Worm (Caenorhabditis elegans): ENCODE data around the gene ops-1.

Gene ops-1

ce11 chrIV:6269346-6269745 lies 14.8 kb downstream of the ops-1 start, which contains the start of gene srv-30:
Gene srv-30, minus strand, starts transcription at chrIV:6269446.
- no peak for TF ChIP-seq ama-1 (optimal IDR thresholded peaks at IDR 0.05)
- TF ChIP-seq fos-1 (tag; optimal IDR thresholded peaks at IDR 0.05) = no peak
- no peak for TF ChIP-seq ztf-4 (tag; optimal IDR thresholded peaks at IDR 0.05)
- no peak for TF ChIP-seq elt-3 (tag; optimal IDR thresholded peaks at IDR 0.05)
- no peak for TF ChIP-seq nhr-129 (tag; optimal IDR thresholded peaks at IDR 0.05)
- TF ChIP-seq egl-27 (tag; optimal IDR thresholded peaks at IDR 0.05) = no peak
- TF ChIP-seq crh-2 (tag; optimal IDR thresholded peaks at IDR 0.05) = no peak
- TF ChIP-seq sma-3 (GFP tag; optimal IDR thresholded peaks at IDR 0.05) = no peak
- no peak for TF ChIP-seq ztf-11 (tag; optimal IDR thresholded peaks at IDR 0.05)
- no peak for TF ChIP-seq zag-1 (tag; optimal IDR thresholded peaks at IDR 0.05)
- TF ChIP-seq ceh-16 (tag; optimal IDR thresholded peaks at IDR 0.05) = no peak
- no peak for TF ChIP-seq mab-5 (tag; optimal IDR thresholded peaks at IDR 0.05)
- no peak for TF ChIP-seq nhr-23 (tag; optimal IDR thresholded peaks at IDR 0.05)
- TF ChIP-seq unc-62 (GFP tag; optimal IDR thresholded peaks at IDR 0.05) = no peak
- no peak for TF ChIP-seq ztf-1 (GFP tag; conservative IDR thresholded peaks at IDR 0.05)
- TF ChIP-seq ceh-82 (tag; optimal IDR thresholded peaks at IDR 0.05) = no peak
- no peak for TF ChIP-seq sma-9 (GFP tag; optimal IDR thresholded peaks at IDR 0.05)
- no peak for TF ChIP-seq sma-9 (tag; optimal IDR thresholded peaks at IDR 0.05)
- no peak for TF ChIP-seq alr-1 (tag; optimal IDR thresholded peaks at IDR 0.05)
- TF ChIP-seq nhr-12 (tag; optimal IDR thresholded peaks at IDR 0.05) = no peak
- TF ChIP-seq nhr-25 (tag; optimal IDR thresholded peaks at IDR 0.05) = no peak

- TF ChIP-seq nhr-25 (tag; optimal IDR thresholded peaks at IDR 0.05) = no peak
- TF ChIP-seq elt-3 (tag; optimal IDR thresholded peaks at IDR 0.05) = no peak
Measured at ce11 chrIV:6266499-6266898, 17.7 kb downstream of the ops-1 start, which contains the start of gene srv-29. Gene srv-29, minus strand, starts transcription at chrIV:6266599.

DNA sequence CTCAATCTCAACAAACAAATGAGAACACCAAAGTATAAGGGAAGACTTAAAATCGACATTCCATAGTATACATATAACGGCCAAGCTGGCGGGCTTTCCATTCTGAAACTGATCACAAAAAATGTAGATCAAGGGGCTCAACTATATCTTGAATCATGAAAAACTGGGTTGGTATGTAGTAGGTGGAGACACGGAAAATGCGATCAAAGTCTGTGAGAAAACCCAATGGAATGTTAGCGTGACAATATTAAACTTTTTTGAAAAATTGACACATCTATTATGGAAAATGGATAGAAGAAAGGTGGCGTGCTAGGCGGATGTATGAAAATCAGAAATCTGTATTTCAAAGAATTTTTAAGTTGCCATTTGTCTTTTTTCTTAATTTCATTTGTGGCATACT lies 20.9 kb downstream of the ops-1 start, which contains the start of gene srv-28:
Gene srv-28, minus strand, starts transcription at position 101 of the 400 bp plus-strand sequence.
- no peak for TF ChIP-seq sem-4 (tag; optimal IDR thresholded peaks at IDR 0.05)
- TF ChIP-seq R02D3.7 (tag; optimal IDR thresholded peaks at IDR 0.05) = no peak
- no peak for TF ChIP-seq Y55F3AM.14 (GFP tag; optimal IDR thresholded peaks at IDR 0.05)
- TF ChIP-seq sma-9 (GFP tag; optimal IDR thresholded peaks at IDR 0.05) = no peak
- TF ChIP-seq sma-9 (tag; optimal IDR thresholded peaks at IDR 0.05) = no peak
- no peak for TF ChIP-seq nhr-237 (tag; optimal IDR thresholded peaks at IDR 0.05)
- TF ChIP-seq ceh-82 (tag; optimal IDR thresholded peaks at IDR 0.05) = no peak
- TF ChIP-seq nhr-23 (tag; optimal IDR thresholded peaks at IDR 0.05) = no peak
- TF ChIP-seq unc-55 (GFP tag; optimal IDR thresholded peaks at IDR 0.05) = no peak
- no peak for TF ChIP-seq snpc-4 (tag; optimal IDR thresholded peaks at IDR 0.05)
- TF ChIP-seq nhr-6 (tag; optimal IDR thresholded peaks at IDR 0.05) = no peak
- no peak for TF ChIP-seq gmeb-1 (tag; optimal IDR thresholded peaks at IDR 0.05)
- TF ChIP-seq lsy-2 (tag; optimal IDR thresholded peaks at IDR 0.05) = no peak
- TF ChIP-seq peb-1 (tag; optimal IDR thresholded peaks at IDR 0.05) = no peak
- no peak for TF ChIP-seq ztf-11 (tag; optimal IDR thresholded peaks at IDR 0.05)
- no peak for TF ChIP-seq ztf-4 (tag; optimal IDR thresholded peaks at IDR 0.05)
- no peak for TF ChIP-seq F13H6.1 (tag; optimal IDR thresholded peaks at IDR 0.05)
- TF ChIP-seq unc-62 (GFP tag; optimal IDR thresholded peaks at IDR 0.05) = no peak
- no peak for TF ChIP-seq nhr-77 (tag; optimal IDR thresholded peaks at IDR 0.05)

DNA sequence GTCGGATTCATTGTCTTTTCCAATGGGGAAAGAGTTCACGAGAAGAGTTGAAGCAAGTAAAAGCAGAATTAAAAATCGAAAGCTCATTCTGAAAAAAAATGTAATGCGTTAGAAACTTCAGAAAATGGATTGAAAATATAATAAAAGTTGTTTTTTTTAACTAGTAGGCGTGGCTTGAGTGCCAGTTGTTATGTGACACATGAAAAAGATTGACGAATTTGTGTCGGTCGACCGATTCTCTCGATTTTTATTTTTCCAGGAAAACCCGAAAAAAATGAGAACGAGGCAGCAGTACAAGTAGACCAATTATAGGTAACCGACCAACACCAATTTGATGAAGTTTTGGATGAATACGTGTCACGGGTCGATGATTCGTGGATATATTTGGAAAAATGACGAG lies 24.4 kb downstream of the ops-1 start, which contains the start of gene nlp-16:
Gene nlp-16, minus strand, starts transcription at position 101 of the 400 bp plus-strand sequence.
- no peak for TF ChIP-seq nhr-23 (tag; optimal IDR thresholded peaks at IDR 0.05)
- no peak for TF ChIP-seq dmd-4 (tag; optimal IDR thresholded peaks at IDR 0.05)
- no peak for TF ChIP-seq zag-1 (tag; optimal IDR thresholded peaks at IDR 0.05)
- TF ChIP-seq gmeb-1 (tag; optimal IDR thresholded peaks at IDR 0.05) = no peak
- TF ChIP-seq crh-2 (tag; optimal IDR thresholded peaks at IDR 0.05) = no peak
- no peak for TF ChIP-seq nhr-25 (tag; optimal IDR thresholded peaks at IDR 0.05)
- TF ChIP-seq peb-1 (tag; optimal IDR thresholded peaks at IDR 0.05) = no peak
- TF ChIP-seq nhr-10 (tag; optimal IDR thresholded peaks at IDR 0.05) = no peak
- no peak for TF ChIP-seq nhr-12 (tag; optimal IDR thresholded peaks at IDR 0.05)
- no peak for TF ChIP-seq lin-39 (tag; optimal IDR thresholded peaks at IDR 0.05)
- TF ChIP-seq nhr-77 (tag; optimal IDR thresholded peaks at IDR 0.05) = no peak
- TF ChIP-seq mbf-1 (tag; optimal IDR thresholded peaks at IDR 0.05) = no peak

DNA sequence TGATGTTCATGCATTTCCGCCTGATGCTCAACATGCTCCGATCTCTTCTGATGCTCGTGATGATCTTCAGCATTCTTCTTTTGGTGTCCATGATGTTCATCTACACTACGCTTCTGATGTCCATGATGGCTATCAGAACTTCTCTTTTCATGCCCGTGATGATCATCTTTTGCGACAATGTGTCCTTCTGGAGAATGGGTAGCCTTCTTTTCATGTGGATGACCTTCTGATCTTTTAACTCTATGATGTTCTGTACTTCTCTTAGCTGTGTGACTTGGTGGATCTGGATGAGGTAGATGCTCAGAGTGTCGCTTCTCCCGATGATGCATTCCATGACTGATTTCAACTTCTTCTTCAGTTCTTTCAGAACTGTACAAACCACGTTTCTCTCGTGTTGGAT lies 25.2 kb downstream of the ops-1 start:
- TF ChIP-seq nhr-237 (tag; optimal IDR thresholded peaks at IDR 0.05) = no peak
- no peak for TF ChIP-seq zag-1 (tag; optimal IDR thresholded peaks at IDR 0.05)
- TF ChIP-seq unc-39 (tag; optimal IDR thresholded peaks at IDR 0.05) = no peak
- no peak for TF ChIP-seq nhr-23 (tag; optimal IDR thresholded peaks at IDR 0.05)
- TF ChIP-seq alr-1 (tag; optimal IDR thresholded peaks at IDR 0.05) = no peak
- no peak for TF ChIP-seq egl-27 (tag; optimal IDR thresholded peaks at IDR 0.05)
- TF ChIP-seq elt-1 (tag; optimal IDR thresholded peaks at IDR 0.05) = no peak
- TF ChIP-seq lin-11 (tag; optimal IDR thresholded peaks at IDR 0.05) = no peak
- no peak for TF ChIP-seq lin-39 (tag; optimal IDR thresholded peaks at IDR 0.05)
- TF ChIP-seq lin-13 (GFP tag; optimal IDR thresholded peaks at IDR 0.05) = no peak
- TF ChIP-seq snpc-4 (tag; optimal IDR thresholded peaks at IDR 0.05) = no peak
- TF ChIP-seq nhr-21 (tag; optimal IDR thresholded peaks at IDR 0.05) = no peak
- TF ChIP-seq mdl-1 (tag; optimal IDR thresholded peaks at IDR 0.05) = no peak
- TF ChIP-seq aly-2 (tag; optimal IDR thresholded peaks at IDR 0.05) = no peak
- no peak for TF ChIP-seq ama-1 (optimal IDR thresholded peaks at IDR 0.05)

Measured in whole organism, L2 larva.